Fruit fly (Drosophila melanogaster) whole organism, pupa: ENCODE results near the gene grass.

Experiments
- CG13204 ChIP-seq: fragments of 200-800 bp; sonication (Bioruptor generic); optimal IDR thresholded peaks from 2 replicates; lab custom pipeline; 2018; ENCODE audit warnings: missing biosample characterization, mild to moderate bottlenecking, missing genetic modification characterization, moderate library complexity
- CG17806 ChIP-seq: fragments of 200-800 bp; sonication (Bioruptor generic); optimal IDR thresholded peaks from 2 replicates; lab custom pipeline; 2018; ENCODE audit warnings: missing biosample characterization, mild to moderate bottlenecking, missing genetic modification characterization, moderate library complexity
- CG32121 ChIP-seq: fragments of 200-800 bp; sonication (Bioruptor generic); IDR thresholded peaks from 2 replicates; pipeline ENCODE4 v1.3.6; 2022; ENCODE audit warnings: missing biosample characterization, missing genetic modification characterization
- CG4496 ChIP-seq: fragments of 200-800 bp; sonication (Bioruptor generic); IDR thresholded peaks from 3 replicates; pipeline ENCODE4 v1.3.6; 2022; ENCODE audit warnings: missing biosample characterization, missing genetic modification characterization
- CG8159 ChIP-seq: fragments of 200-800 bp; sonication (Bioruptor generic); optimal IDR thresholded peaks from 3 replicates; lab custom pipeline; 2018; ENCODE audit warnings: missing biosample characterization, mild to moderate bottlenecking, missing genetic modification characterization, moderate library complexity
- CG8301 ChIP-seq: fragments of 200-800 bp; sonication (Bioruptor generic); optimal IDR thresholded peaks from 2 replicates; lab custom pipeline; 2018; ENCODE audit warnings: missing biosample characterization, mild to moderate bottlenecking, missing genetic modification characterization
- CG9948 ChIP-seq: fragments of 200-800 bp; sonication (Bioruptor generic); optimal IDR thresholded peaks from 2 replicates; lab custom pipeline; 2018; ENCODE audit warnings: missing biosample characterization, mild to moderate bottlenecking, missing genetic modification characterization, moderate library complexity
- D1 ChIP-seq: fragments of 200-800 bp; sonication (Bioruptor generic); optimal IDR thresholded peaks from 2 replicates; lab custom pipeline; 2018; ENCODE audit warnings: missing biosample characterization, mild to moderate bottlenecking, missing genetic modification characterization, moderate library complexity
- EcR ChIP-seq: fragments of 200-800 bp; sonication (Bioruptor generic); optimal IDR thresholded peaks from 3 replicates; lab custom pipeline; 2019; ENCODE audit warnings: missing biosample characterization, missing genetic modification characterization, mild to moderate bottlenecking, moderate library complexity, missing genetic modification reagents
- Ets98B ChIP-seq: fragments of 200-800 bp; sonication (Bioruptor generic); IDR thresholded peaks from 2 replicates; pipeline ENCODE4 v1.3.6; 2022; ENCODE audit warnings: missing biosample characterization, missing genetic modification characterization
- Pif1A ChIP-seq: fragments of 200-800 bp; sonication (Bioruptor generic); optimal IDR thresholded peaks from 3 replicates; lab custom pipeline; 2016; ENCODE audit warnings: missing biosample characterization, missing genetic modification characterization
- Pif1B ChIP-seq: fragments of 200-800 bp; sonication (Bioruptor generic); optimal IDR thresholded peaks from 3 replicates; lab custom pipeline; 2016; ENCODE audit warnings: missing biosample characterization, missing genetic modification characterization
- fd96Ca ChIP-seq: fragments of 200-800 bp; sonication (Bioruptor generic); IDR thresholded peaks from 3 replicates; pipeline ENCODE4 v1.3.6; 2022; ENCODE audit warnings: missing biosample characterization, missing genetic modification characterization
- rn ChIP-seq: fragments of 200-800 bp; sonication (Bioruptor generic); IDR thresholded peaks from 2 replicates; pipeline ENCODE4 v1.3.6; 2022; ENCODE audit warnings: missing biosample characterization, missing genetic modification characterization

DNA sequence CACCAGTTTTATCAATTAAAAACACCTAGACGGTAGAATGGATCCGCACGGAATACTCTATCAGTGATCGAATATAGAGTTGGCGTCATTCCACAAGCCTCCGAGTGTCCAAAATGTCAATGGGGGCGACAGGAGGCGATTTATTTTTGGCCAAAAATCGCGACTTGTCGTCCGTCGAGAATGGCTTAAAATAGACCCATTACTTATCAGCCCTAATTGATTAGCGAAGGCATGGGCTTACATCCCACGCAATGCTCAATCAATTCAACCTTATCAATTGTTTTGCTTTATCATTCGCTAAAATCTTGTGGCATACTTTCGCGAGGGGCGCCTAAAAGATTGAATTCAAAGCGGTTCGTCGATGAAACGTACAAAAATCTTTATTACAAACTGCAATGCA lies 49.6 kb upstream of the grass start:
- no peak for TF ChIP-seq fd96Ca
- TF ChIP-seq CG32121 (GFP tag; lab: Robert Waterston, UW), result no peak
- no peak for TF ChIP-seq EcR (GFP tag; lab: Kevin White, UChicago)
- TF ChIP-seq CG8301 (tag; lab: Kevin White, UChicago), result no peak
- TF ChIP-seq D1 (tag; lab: Kevin White, UChicago), result no peak
- no peak for TF ChIP-seq CG13204 (GFP tag; lab: Kevin White, UChicago)
- no peak for TF ChIP-seq Pif1A (GFP tag; lab: Kevin White, UChicago)
- TF ChIP-seq CG4496, result no peak
- TF ChIP-seq CG17806 (tag; lab: Kevin White, UChicago), result no peak
- no peak for TF ChIP-seq rn
- no peak for TF ChIP-seq CG8159 (tag; lab: Kevin White, UChicago)
- TF ChIP-seq CG9948 (tag; lab: Kevin White, UChicago), result no peak
- TF ChIP-seq Ets98B, result no peak
- no peak for TF ChIP-seq Pif1B
